Worm (Caenorhabditis elegans) whole organism, midembryonic: ENCODE results near the gene math-5.

Source experiments
- T22C8.4 ChIP-seq: fragments of 200-800 bp; sonication (Bioruptor generic); IDR thresholded peaks from 2 replicates; pipeline ENCODE4 v1.3.6; 2022; ENCODE audit warnings: missing genetic modification characterization, missing compliant biosample characterization
- cog-1 ChIP-seq: sonication (generic microtip); optimal IDR thresholded peaks from 2 replicates; lab custom pipeline; 2016; ENCODE audit warnings: missing genetic modification characterization, missing compliant biosample characterization
- flt-1 ChIP-seq: fragments of 200-800 bp; sonication (Bioruptor generic); IDR thresholded peaks from 2 replicates; pipeline ENCODE4 v1.3.6; 2022; ENCODE audit warnings: missing genetic modification characterization, missing compliant biosample characterization
- klf-2 ChIP-seq: fragments of 200-800 bp; sonication (Bioruptor generic); conservative IDR thresholded peaks from 2 replicates; pipeline ENCODE4 v1.3.6; 2022; ENCODE audit warnings: missing genetic modification reagents, missing genetic modification characterization, missing compliant biosample characterization
- med-1 ChIP-seq: sonication (generic microtip); optimal IDR thresholded peaks from 2 replicates; lab custom pipeline; 2017; ENCODE audit warnings: missing genetic modification characterization, mild to moderate bottlenecking, missing compliant biosample characterization, antibody characterized with exemption, missing genetic modification reagents; ENCODE audit not compliant: insufficient read depth
- ref-1 ChIP-seq: fragments of 200-800 bp; sonication (Bioruptor generic); conservative IDR thresholded peaks from 2 replicates; pipeline ENCODE4 v1.3.6; 2022; ENCODE audit warnings: missing genetic modification reagents, missing genetic modification characterization, missing compliant biosample characterization
- tab-1 ChIP-seq: fragments of 200-800 bp; sonication (Bioruptor generic); IDR thresholded peaks from 2 replicates; pipeline ENCODE4 v1.3.6; 2022; ENCODE audit warnings: missing genetic modification characterization, missing compliant biosample characterization
- ztf-23 ChIP-seq: fragments of 200-800 bp; sonication (Bioruptor generic); IDR thresholded peaks from 2 replicates; pipeline ENCODE4 v1.3.6; 2022; ENCODE audit warnings: missing genetic modification reagents, missing genetic modification characterization, missing compliant biosample characterization
- ztf-29 ChIP-seq: fragments of 200-800 bp; sonication (Bioruptor generic); IDR thresholded peaks from 2 replicates; pipeline ENCODE4 v1.3.6; 2022; ENCODE audit warnings: missing genetic modification reagents, missing genetic modification characterization, missing compliant biosample characterization

The math-5 gene

DNA sequence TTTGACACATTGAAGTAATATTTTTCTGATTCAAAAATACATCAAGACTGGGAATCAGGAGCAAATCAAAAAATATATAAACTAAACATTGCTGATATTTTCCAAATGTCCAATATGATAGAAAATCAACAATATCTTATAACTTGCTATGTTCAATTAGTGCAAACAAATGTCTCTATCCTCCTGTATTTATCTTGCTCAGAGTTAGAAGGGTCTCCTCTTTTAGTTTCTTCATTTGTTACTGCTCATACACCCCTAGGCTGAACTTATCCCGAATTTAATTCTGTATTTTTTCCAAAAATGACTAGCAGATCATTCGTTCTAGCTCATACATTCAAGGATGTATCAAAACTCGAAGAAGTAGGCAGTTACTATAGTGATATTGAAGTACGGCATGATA is 19.4 kb upstream of the math-5 start, which contains the start of gene math-23:
TSS of gene math-23 (plus strand) at position 301 of the 400 bp plus-strand sequence.
- TF ChIP-seq T22C8.4 (GFP tag; lab: Robert Waterston, UW) (no peak), ztf-29 (no peak)

- no peak for TF ChIP-seq flt-1 (GFP tag; lab: Robert Waterston, UW)
- TF ChIP-seq med-1 (GFP tag; lab: Kevin White, UChicago) = no peak
- TF ChIP-seq klf-2 (GFP tag; lab: Robert Waterston, UW) = no peak
- no peak for TF ChIP-seq T22C8.4 (GFP tag; lab: Robert Waterston, UW)
- no peak for TF ChIP-seq ref-1 (GFP tag; lab: Robert Waterston, UW)
- no peak for TF ChIP-seq cog-1 (tag; lab: Kevin White, UChicago)
Measured at ce11 chrII:1899934-1900333, 17.3 kb upstream of the math-5 start, which contains the start of gene math-24. math-24 (plus strand) TSS chrII:1900234.

- TF ChIP-seq flt-1 (GFP tag; lab: Robert Waterston, UW) (no peak), ref-1 (GFP tag; lab: Robert Waterston, UW) (no peak), med-1 (GFP tag; lab: Kevin White, UChicago) (no peak), ztf-23 (GFP tag; lab: Robert Waterston, UW) (no peak), tab-1 (no peak), ztf-29 (no peak), cog-1 (tag; lab: Kevin White, UChicago) (no peak), klf-2 (GFP tag; lab: Robert Waterston, UW) (no peak), T22C8.4 (GFP tag; lab: Robert Waterston, UW) (no peak)
Measured at ce11 chrII:1897936-1898335, 15.3 kb upstream of the math-5 start, which contains the start of gene C46F9.6. C46F9.6 (plus strand) TSS chrII:1898236.

ce11 chrII:1895762-1896161 is 13.2 kb upstream of the math-5 start, which contains the start of gene math-25:
math-25 (plus strand) TSS chrII:1896062.
- TF ChIP-seq tab-1 = no peak
- no peak for TF ChIP-seq med-1 (GFP tag; lab: Kevin White, UChicago)
- TF ChIP-seq T22C8.4 (GFP tag; lab: Robert Waterston, UW) = no peak
- no peak for TF ChIP-seq flt-1 (GFP tag; lab: Robert Waterston, UW)
- no peak for TF ChIP-seq ztf-23 (GFP tag; lab: Robert Waterston, UW)
- no peak for TF ChIP-seq ref-1 (GFP tag; lab: Robert Waterston, UW)
- TF ChIP-seq klf-2 (GFP tag; lab: Robert Waterston, UW) = no peak
- TF ChIP-seq ztf-29 = no peak
- TF ChIP-seq cog-1 (tag; lab: Kevin White, UChicago) = no peak

DNA sequence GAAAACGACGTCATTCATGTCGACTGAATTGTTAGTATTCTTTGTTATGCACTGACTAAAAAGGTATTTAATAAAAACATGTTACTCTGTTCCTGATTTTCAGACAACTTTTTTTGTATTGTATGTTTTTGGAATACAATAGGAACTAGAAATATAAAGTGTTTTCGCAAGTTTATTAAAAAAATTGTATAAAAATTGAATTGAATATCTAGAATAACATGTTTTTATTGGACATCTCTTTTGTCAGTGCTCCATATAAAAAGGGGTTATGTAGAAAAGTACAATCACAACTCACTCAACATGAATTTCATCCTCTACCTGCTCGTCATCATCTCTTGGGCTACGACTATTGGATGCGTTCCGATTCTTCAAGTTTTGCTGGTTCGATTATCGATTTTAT is 12.7 kb upstream of the math-5 start, which contains the start of gene C46F9.5:
TSS of gene C46F9.5 (plus strand) at position 301 of the 400 bp plus-strand sequence.
- no peak for TF ChIP-seq med-1 (GFP tag; lab: Kevin White, UChicago)
- no peak for TF ChIP-seq tab-1
- no peak for TF ChIP-seq flt-1 (GFP tag; lab: Robert Waterston, UW)
- no peak for TF ChIP-seq ref-1 (GFP tag; lab: Robert Waterston, UW)
- no peak for TF ChIP-seq T22C8.4 (GFP tag; lab: Robert Waterston, UW)
- TF ChIP-seq klf-2 (GFP tag; lab: Robert Waterston, UW) = no peak
- TF ChIP-seq cog-1 (tag; lab: Kevin White, UChicago) = no peak
- no peak for TF ChIP-seq ztf-29
- no peak for TF ChIP-seq ztf-23 (GFP tag; lab: Robert Waterston, UW)

ce11 chrII:1893912-1894311 is 11.3 kb upstream of the math-5 start, which contains the start of gene C16C4.1:
C16C4.1 (plus strand) TSS chrII:1894212.
- TF ChIP-seq ztf-23 (GFP tag; lab: Robert Waterston, UW) = no peak
- no peak for TF ChIP-seq klf-2 (GFP tag; lab: Robert Waterston, UW)
- no peak for TF ChIP-seq ref-1 (GFP tag; lab: Robert Waterston, UW)
- no peak for TF ChIP-seq T22C8.4 (GFP tag; lab: Robert Waterston, UW)
- no peak for TF ChIP-seq ztf-29
- TF ChIP-seq flt-1 (GFP tag; lab: Robert Waterston, UW) = no peak
- no peak for TF ChIP-seq tab-1
- no peak for TF ChIP-seq med-1 (GFP tag; lab: Kevin White, UChicago)

DNA sequence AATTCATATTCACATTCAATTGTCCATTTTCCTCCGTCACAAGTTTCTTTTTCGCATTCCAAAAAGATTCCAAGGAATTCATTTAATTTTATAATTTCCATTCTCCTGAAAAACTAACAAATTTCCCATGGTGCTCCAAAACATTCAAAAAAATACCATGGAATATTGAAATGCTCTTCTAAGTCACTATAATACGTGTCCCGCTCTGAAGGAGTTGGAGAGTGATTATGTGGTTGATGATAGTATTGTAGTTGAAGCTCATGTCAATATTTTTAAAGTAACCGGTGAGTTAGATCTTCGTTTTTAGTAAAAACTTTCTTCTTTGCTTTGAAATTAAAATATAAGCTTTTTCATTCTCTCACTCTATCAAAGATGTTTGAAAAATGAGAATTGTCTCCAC is 8.1 kb upstream of the math-5 start, which contains the start of gene math-9:
TSS of gene math-9 (minus strand) at position 101 of the 400 bp plus-strand sequence.
- no peak for TF ChIP-seq T22C8.4 (GFP tag; lab: Robert Waterston, UW)
- TF ChIP-seq tab-1 = no peak
- no peak for TF ChIP-seq flt-1 (GFP tag; lab: Robert Waterston, UW)
- TF ChIP-seq med-1 (GFP tag; lab: Kevin White, UChicago) = no peak
- TF ChIP-seq cog-1 (tag; lab: Kevin White, UChicago) = no peak
- TF ChIP-seq ztf-23 (GFP tag; lab: Robert Waterston, UW) = no peak
- TF ChIP-seq klf-2 (GFP tag; lab: Robert Waterston, UW) = no peak
- no peak for TF ChIP-seq ref-1 (GFP tag; lab: Robert Waterston, UW)
- no peak for TF ChIP-seq ztf-29

ce11 chrII:1889071-1889470 is 6.5 kb upstream of the math-5 start, which contains the start of gene math-8:
math-8 (minus strand) TSS chrII:1889171.
- TF ChIP-seq ztf-29 (no peak), ref-1 (GFP tag; lab: Robert Waterston, UW) (no peak), flt-1 (GFP tag; lab: Robert Waterston, UW) (no peak), med-1 (GFP tag; lab: Kevin White, UChicago) (no peak), ztf-23 (GFP tag; lab: Robert Waterston, UW) (no peak), cog-1 (tag; lab: Kevin White, UChicago) (no peak), T22C8.4 (GFP tag; lab: Robert Waterston, UW) (no peak), klf-2 (GFP tag; lab: Robert Waterston, UW) (no peak), tab-1 (no peak)

ce11 chrII:1886379-1886778 is 3.8 kb upstream of the math-5 start, which contains the start of gene math-7:
math-7 (minus strand) TSS chrII:1886479.
- TF ChIP-seq ztf-23 (GFP tag; lab: Robert Waterston, UW) = no peak
- no peak for TF ChIP-seq flt-1 (GFP tag; lab: Robert Waterston, UW)
- TF ChIP-seq ref-1 (GFP tag; lab: Robert Waterston, UW) = no peak
- no peak for TF ChIP-seq klf-2 (GFP tag; lab: Robert Waterston, UW)
- no peak for TF ChIP-seq T22C8.4 (GFP tag; lab: Robert Waterston, UW)
- no peak for TF ChIP-seq tab-1
- no peak for TF ChIP-seq ztf-29
- TF ChIP-seq cog-1 (tag; lab: Kevin White, UChicago) = no peak
